Fruit fly (Drosophila melanogaster): Measurements from ENCODE around the gene unc-13-4A.

Gene unc-13-4A

DNA sequence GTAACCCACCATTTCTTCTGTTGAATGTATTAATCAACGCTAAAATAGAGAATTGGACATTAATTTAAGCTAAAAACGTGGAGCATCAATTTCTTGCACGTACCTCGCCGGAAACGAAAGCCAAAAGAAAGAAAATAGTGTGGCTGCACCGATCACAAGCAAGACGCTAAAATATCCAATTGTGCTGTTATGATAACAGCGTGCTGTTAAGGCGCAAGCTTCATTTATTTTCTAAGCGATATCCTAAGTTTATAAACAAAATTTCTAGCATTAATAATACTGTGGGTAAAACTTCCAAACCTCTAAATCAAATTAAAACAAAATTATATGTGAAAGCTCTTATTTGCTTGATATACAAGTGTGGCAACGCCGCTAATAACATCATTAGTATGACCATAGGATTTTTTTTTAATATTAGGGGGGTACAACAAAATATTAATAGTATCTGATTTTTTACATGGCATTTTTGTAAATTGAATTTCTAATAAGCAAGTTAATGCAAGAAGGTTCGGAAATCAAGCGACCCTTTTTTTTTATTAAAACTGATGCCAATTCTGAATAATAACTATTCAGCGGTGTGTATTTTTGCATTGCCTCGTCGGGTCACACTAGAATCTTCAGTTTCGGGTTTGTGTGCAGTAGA is 71.4 kb downstream of the unc-13-4A start, which contains the start of the genes RpL18 and Neos (continued):
- no peak for TF ChIP-seq Ravus (GFP tag; IDR thresholded peaks at IDR 0.05)
- peak; percentile 84 for TF ChIP-seq NfI (GFP tag; optimal IDR thresholded peaks at IDR 0.05)
- TF ChIP-seq CG6254 (GFP tag; optimal IDR thresholded peaks at IDR 0.05), result peak; percentile 62
- no peak for TF ChIP-seq wor (GFP tag; IDR thresholded peaks at IDR 0.05)
- peak; percentile 42 for TF ChIP-seq ind (GFP tag; optimal IDR thresholded peaks at IDR 0.05)
- no peak for TF ChIP-seq bowl (GFP tag; IDR thresholded peaks at IDR 0.05)
- TF ChIP-seq prd (optimal IDR thresholded peaks at IDR 0.05), result no peak
- TF ChIP-seq prd (GFP tag; IDR thresholded peaks at IDR 0.05), result peak; percentile 47; the same call in 2 of the 3 replicates
- TF ChIP-seq bsh (GFP tag; optimal IDR thresholded peaks at IDR 0.05), result peak; percentile 48 to 65
- TF ChIP-seq CG11085 (GFP tag; IDR thresholded peaks at IDR 0.05), result no peak
- peak; percentile 81 for TF ChIP-seq HHEX (GFP tag; optimal IDR thresholded peaks at IDR 0.05)
- TF ChIP-seq CG10959 (GFP tag; IDR thresholded peaks at IDR 0.05), result peak; percentile 15; the same call in 1 of the 2 replicates
- TF ChIP-seq CG31441 (GFP tag; IDR thresholded peaks at IDR 0.05), result peak; percentile 75
- TF ChIP-seq cg (GFP tag; optimal IDR thresholded peaks at IDR 0.05), result no peak
- peak; percentile 63 for TF ChIP-seq sqz (GFP tag; optimal IDR thresholded peaks at IDR 0.05)
- peak; percentile 34 for TF ChIP-seq D19B (GFP tag; optimal IDR thresholded peaks at IDR 0.05)
- TF ChIP-seq Ssrp (tag; optimal IDR thresholded peaks at IDR 0.05), result peak; percentile 18
- peak; percentile 46 for TF ChIP-seq tap (tag; optimal IDR thresholded peaks at IDR 0.05)
- peak; percentile 84 for TF ChIP-seq CG18619 (GFP tag; optimal IDR thresholded peaks at IDR 0.05)
- peak; percentile 55 for TF ChIP-seq HmgZ (tag; optimal IDR thresholded peaks at IDR 0.05)
- peak; percentile 82 for TF ChIP-seq nom (GFP tag; optimal IDR thresholded peaks at IDR 0.05)
- peak; percentile 80 for TF ChIP-seq CG15601 (tag; optimal IDR thresholded peaks at IDR 0.05)
- TF ChIP-seq CG3065 (GFP tag; optimal IDR thresholded peaks at IDR 0.05), result peak; percentile 47
- TF ChIP-seq her (GFP tag; optimal IDR thresholded peaks at IDR 0.05), result peak; percentile 21
- no peak for TF ChIP-seq CG12769 (tag; optimal IDR thresholded peaks at IDR 0.05)
- TF ChIP-seq sim (GFP tag; IDR thresholded peaks at IDR 0.05), result peak; percentile 47; the same call in 1 of the 2 replicates
- TF ChIP-seq CG11695 (GFP tag; IDR thresholded peaks at IDR 0.05), result peak; percentile 55; the same call in 1 of the 3 replicates
- TF ChIP-seq CG13296 (GFP tag; optimal IDR thresholded peaks at IDR 0.05), result peak; percentile 91
- TF ChIP-seq sr (GFP tag; IDR thresholded peaks at IDR 0.05), result peak; percentile 62; the same call in 1 of the 3 replicates
- peak; percentile 38 for TF ChIP-seq CG14014 (GFP tag; IDR thresholded peaks at IDR 0.05)
- peak; percentile 81 for TF ChIP-seq BtbVII (GFP tag; optimal IDR thresholded peaks at IDR 0.05)
- TF ChIP-seq CG2889 (GFP tag; IDR thresholded peaks at IDR 0.05), result 0 out of 3 replicates have a peak, but pooled peaks have one; percentile 53
- TF ChIP-seq CG6175 (GFP tag; IDR thresholded peaks at IDR 0.05), result no peak
- peak; percentile 50 for TF ChIP-seq CG10147 (GFP tag; optimal IDR thresholded peaks at IDR 0.05)
- no peak for TF ChIP-seq GATAe (GFP tag; conservative IDR thresholded peaks at IDR 0.05)
- peak; percentile 39; the same call in 1 of the 2 replicates for TF ChIP-seq CG11247 (GFP tag; IDR thresholded peaks at IDR 0.05)
- peak; percentile 23; the same call in 1 of the 2 replicates for TF ChIP-seq Ada2b (GFP tag; IDR thresholded peaks at IDR 0.05)
- TF ChIP-seq nau (GFP tag; optimal IDR thresholded peaks at IDR 0.05), result peak; percentile 84
- no peak for TF ChIP-seq hth (optimal IDR thresholded peaks at IDR 0.05)
- peak; percentile 56 for TF ChIP-seq Hand (GFP tag; optimal IDR thresholded peaks at IDR 0.05)
- TF ChIP-seq CG15011 (GFP tag; optimal IDR thresholded peaks at IDR 0.05), result peak; percentile 72
- peak; percentile 47 for TF ChIP-seq CG11398 (GFP tag; optimal IDR thresholded peaks at IDR 0.05)
- TF ChIP-seq Nf-YA (GFP tag; IDR thresholded peaks at IDR 0.05), result no peak; the same call in 1 of the 2 replicates
- peak; percentile 55 for TF ChIP-seq CG4404 (GFP tag; IDR thresholded peaks at IDR 0.05)
- TF ChIP-seq CG2116 (GFP tag; optimal IDR thresholded peaks at IDR 0.05), result peak; percentile 79
- peak; percentile 30 for TF ChIP-seq emc (GFP tag; optimal IDR thresholded peaks at IDR 0.05)
- peak; percentile 61 for TF ChIP-seq vfl (GFP tag; optimal IDR thresholded peaks at IDR 0.05)
- peak; percentile 56 for TF ChIP-seq Oli (tag; optimal IDR thresholded peaks at IDR 0.05)
- TF ChIP-seq tup (GFP tag; optimal IDR thresholded peaks at IDR 0.05), result no peak
- TF ChIP-seq jing (GFP tag; optimal IDR thresholded peaks at IDR 0.05), result no peak
